Worm (Caenorhabditis elegans) whole organism, L2 larva: ENCODE measurements around the gene ttr-25.
A peak's percentile ranks its signal among the peaks of the same experiment; 100 is the strongest.

ENCODE experiments used
- C34F6.9 ChIP-seq: fragments of 150-350 bp; optimal IDR thresholded peaks from 2 replicates; lab custom pipeline; 2014; ENCODE audit warnings: missing biosample characterization, missing genetic modification characterization
- F13H6.1 ChIP-seq: sonication (generic microtip); optimal IDR thresholded peaks from 2 replicates; lab custom pipeline; 2016; ENCODE audit warnings: missing genetic modification characterization, missing compliant biosample characterization
- R02D3.7 ChIP-seq: fragments of 150-350 bp; optimal IDR thresholded peaks from 2 replicates; lab custom pipeline; 2014; ENCODE audit warnings: missing biosample characterization, missing genetic modification characterization
- Y55F3AM.14 ChIP-seq: fragments of 200-800 bp; sonication (Bioruptor generic); optimal IDR thresholded peaks from 2 replicates; lab custom pipeline; 2018; ENCODE audit warnings: mild to moderate bottlenecking, missing genetic modification characterization, missing compliant biosample characterization
- ZK546.5 ChIP-seq: sonication (generic microtip); optimal IDR thresholded peaks from 2 replicates; lab custom pipeline; 2017; ENCODE audit warnings: missing biosample characterization, missing genetic modification characterization
- alr-1 ChIP-seq: fragments of 150-350 bp; optimal IDR thresholded peaks from 2 replicates; lab custom pipeline; 2014; ENCODE audit warnings: missing biosample characterization, missing genetic modification characterization
- aly-2 ChIP-seq: fragments of 150-350 bp; optimal IDR thresholded peaks from 2 replicates; lab custom pipeline; 2014; ENCODE audit warnings: missing biosample characterization, missing genetic modification characterization
- ama-1 ChIP-seq: fragments of 150-350 bp; optimal IDR thresholded peaks from 2 replicates; lab custom pipeline; 2018; ENCODE audit warnings: inconsistent platforms
- blmp-1 ChIP-seq: sonication (generic microtip); optimal IDR thresholded peaks from 2 replicates; lab custom pipeline; 2017; ENCODE audit warnings: missing genetic modification characterization, mild to moderate bottlenecking, missing compliant biosample characterization, antibody characterized with exemption, moderate library complexity; ENCODE audit not compliant: insufficient read depth
- ceh-16 ChIP-seq: fragments of 150-350 bp; optimal IDR thresholded peaks from 2 replicates; lab custom pipeline; 2014; ENCODE audit warnings: missing biosample characterization, missing genetic modification characterization
- ceh-82 ChIP-seq: fragments of 150-350 bp; optimal IDR thresholded peaks from 2 replicates; lab custom pipeline; 2014; ENCODE audit warnings: missing biosample characterization, missing genetic modification characterization
- crh-2 ChIP-seq: sonication (generic microtip); optimal IDR thresholded peaks from 2 replicates; lab custom pipeline; 2017; ENCODE audit warnings: missing biosample characterization, missing genetic modification characterization
- dmd-4 ChIP-seq: sonication (generic microtip); optimal IDR thresholded peaks from 2 replicates; lab custom pipeline; 2017; ENCODE audit warnings: missing biosample characterization, missing genetic modification characterization
- egl-27 ChIP-seq: sonication (generic microtip); optimal IDR thresholded peaks from 3 replicates; lab custom pipeline; 2017; ENCODE audit warnings: missing biosample characterization, missing genetic modification reagents, missing genetic modification characterization
- elt-1 ChIP-seq: fragments of 150-350 bp; optimal IDR thresholded peaks from 2 replicates; lab custom pipeline; 2014; ENCODE audit warnings: missing biosample characterization, missing genetic modification characterization
- elt-3 ChIP-seq: sonication (generic microtip); optimal IDR thresholded peaks from 2 replicates; lab custom pipeline; 2017; ENCODE audit warnings: missing biosample characterization, missing genetic modification characterization
- fos-1 ChIP-seq: fragments of 150-350 bp; optimal IDR thresholded peaks from 2 replicates; lab custom pipeline; 2014; ENCODE audit warnings: missing biosample characterization, missing genetic modification characterization
- gmeb-1 ChIP-seq: fragments of 150-350 bp; optimal IDR thresholded peaks from 2 replicates; lab custom pipeline; 2014; ENCODE audit warnings: missing biosample characterization, missing genetic modification characterization
- lin-11 ChIP-seq: fragments of 150-350 bp; sonication (generic microtip); optimal IDR thresholded peaks from 2 replicates; lab custom pipeline; 2014; ENCODE audit warnings: missing biosample characterization, missing genetic modification characterization, inconsistent platforms, mixed read lengths
- lin-13 ChIP-seq: fragments of 150-350 bp; optimal IDR thresholded peaks from 2 replicates; lab custom pipeline; 2014; ENCODE audit warnings: missing biosample characterization, missing genetic modification reagents, missing genetic modification characterization
- lin-39 ChIP-seq: fragments of 150-350 bp; optimal IDR thresholded peaks from 2 replicates; lab custom pipeline; 2014; ENCODE audit warnings: missing biosample characterization, missing genetic modification reagents, missing genetic modification characterization
- lsy-2 ChIP-seq, 2 experiments: fragments of 150-350 bp in 1 of 2; sonication (generic microtip) in 1 of 2; optimal IDR thresholded peaks; 2 replicates each; lab custom pipeline; 2014 to 2017; ENCODE audit warnings: missing biosample characterization in 2 of 2, missing genetic modification characterization in 2 of 2
- mab-5 ChIP-seq: fragments of 150-350 bp; optimal IDR thresholded peaks from 2 replicates; lab custom pipeline; 2014; ENCODE audit warnings: missing biosample characterization, missing genetic modification characterization
- mbf-1 ChIP-seq: sonication (generic microtip); optimal IDR thresholded peaks from 2 replicates; lab custom pipeline; 2017; ENCODE audit warnings: missing biosample characterization, missing genetic modification characterization
- mdl-1 ChIP-seq, 2 experiments: fragments of 150-350 bp in 1 of 2; sonication (generic microtip) in 1 of 2; optimal IDR thresholded peaks; 2 replicates each; lab custom pipeline; 2017; ENCODE audit warnings: missing biosample characterization in 2 of 2, missing genetic modification characterization in 2 of 2
- nhr-10 ChIP-seq: sonication (generic microtip); optimal IDR thresholded peaks from 2 replicates; lab custom pipeline; 2017; ENCODE audit warnings: missing biosample characterization, missing genetic modification characterization
- nhr-11 ChIP-seq: fragments of 150-350 bp; optimal IDR thresholded peaks from 2 replicates; lab custom pipeline; 2014; ENCODE audit warnings: missing biosample characterization, missing genetic modification characterization
- nhr-12 ChIP-seq: fragments of 150-350 bp; optimal IDR thresholded peaks from 2 replicates; lab custom pipeline; 2014; ENCODE audit warnings: missing biosample characterization, missing genetic modification characterization
- nhr-129 ChIP-seq: fragments of 150-350 bp; optimal IDR thresholded peaks from 2 replicates; lab custom pipeline; 2014; ENCODE audit warnings: missing biosample characterization, missing genetic modification characterization
- nhr-21 ChIP-seq: fragments of 150-350 bp; optimal IDR thresholded peaks from 2 replicates; lab custom pipeline; 2014; ENCODE audit warnings: missing biosample characterization, missing genetic modification characterization
- nhr-23 ChIP-seq: fragments of 150-350 bp; optimal IDR thresholded peaks from 2 replicates; lab custom pipeline; 2014; ENCODE audit warnings: missing biosample characterization, missing genetic modification reagents, missing genetic modification characterization
- nhr-237 ChIP-seq: fragments of 150-350 bp; optimal IDR thresholded peaks from 2 replicates; lab custom pipeline; 2014; ENCODE audit warnings: missing biosample characterization, missing genetic modification characterization
- nhr-25 ChIP-seq: fragments of 150-350 bp; sonication (generic microtip); optimal IDR thresholded peaks from 3 replicates; lab custom pipeline; 2014; ENCODE audit warnings: missing biosample characterization, missing genetic modification characterization
- nhr-6 ChIP-seq: fragments of 150-350 bp; optimal IDR thresholded peaks from 2 replicates; lab custom pipeline; 2014; ENCODE audit warnings: missing biosample characterization, missing genetic modification characterization
- nhr-77 ChIP-seq: fragments of 150-350 bp; optimal IDR thresholded peaks from 2 replicates; lab custom pipeline; 2014; ENCODE audit warnings: missing biosample characterization, missing genetic modification characterization
- peb-1 ChIP-seq: fragments of 150-350 bp; optimal IDR thresholded peaks from 2 replicates; lab custom pipeline; 2014; ENCODE audit warnings: missing biosample characterization, missing genetic modification characterization
- sem-4 ChIP-seq: fragments of 150-350 bp; optimal IDR thresholded peaks from 2 replicates; lab custom pipeline; 2014; ENCODE audit warnings: missing biosample characterization, missing genetic modification reagents, missing genetic modification characterization
- skn-1 ChIP-seq: sonication (generic microtip); optimal IDR thresholded peaks from 2 replicates; lab custom pipeline; 2017; ENCODE audit warnings: missing biosample characterization, missing genetic modification characterization
- sma-3 ChIP-seq: sonication (generic microtip); optimal IDR thresholded peaks from 2 replicates; lab custom pipeline; 2016; ENCODE audit warnings: missing genetic modification reagents, missing genetic modification characterization, missing compliant biosample characterization
- sma-9 ChIP-seq, 2 experiments: fragments of 150-350 bp in 1 of 2; sonication (generic microtip) in 1 of 2; optimal IDR thresholded peaks; 2 replicates each; lab custom pipeline; 2014 to 2016; ENCODE audit warnings: missing genetic modification characterization in 2 of 2, mild to moderate bottlenecking in 1 of 2, missing biosample characterization in 1 of 2, missing compliant biosample characterization in 1 of 2, missing genetic modification reagents in 1 of 2, moderate library complexity in 1 of 2
- snpc-4 ChIP-seq: fragments of 150-350 bp; optimal IDR thresholded peaks from 2 replicates; lab custom pipeline; 2014; ENCODE audit warnings: missing biosample characterization, missing genetic modification characterization
- unc-39 ChIP-seq: fragments of 150-350 bp; optimal IDR thresholded peaks from 2 replicates; lab custom pipeline; 2014; ENCODE audit warnings: missing biosample characterization, missing genetic modification characterization
- unc-55 ChIP-seq: fragments of 150-350 bp; sonication (generic microtip); optimal IDR thresholded peaks from 3 replicates; lab custom pipeline; 2014; ENCODE audit warnings: missing biosample characterization, missing genetic modification reagents, missing genetic modification characterization
- unc-62 ChIP-seq: fragments of 150-350 bp; optimal IDR thresholded peaks from 2 replicates; lab custom pipeline; 2014; ENCODE audit warnings: missing biosample characterization, missing genetic modification reagents, missing genetic modification characterization
- zag-1 ChIP-seq: fragments of 150-350 bp; optimal IDR thresholded peaks from 2 replicates; lab custom pipeline; 2014; ENCODE audit warnings: missing biosample characterization, missing genetic modification characterization
- ztf-1 ChIP-seq: fragments of 200-800 bp; sonication (Bioruptor generic); conservative IDR thresholded peaks from 2 replicates; pipeline ENCODE4 v1.3.6; 2022; ENCODE audit warnings: missing genetic modification characterization, missing compliant biosample characterization
- ztf-11 ChIP-seq: sonication (generic microtip); optimal IDR thresholded peaks from 2 replicates; lab custom pipeline; 2017; ENCODE audit warnings: missing biosample characterization, missing genetic modification characterization
- ztf-4 ChIP-seq: fragments of 150-350 bp; optimal IDR thresholded peaks from 2 replicates; lab custom pipeline; 2014; ENCODE audit warnings: missing biosample characterization, missing genetic modification characterization

Gene ttr-25

ce11 chrV:18581393-18582113, 25.0 kb downstream of the ttr-25 start:
- TF ChIP-seq mab-5 (tag; lab: Kevin White, UChicago) (peak; percentile 39), nhr-25 (tag; lab: Kevin White, UChicago) (no peak), lin-39 (tag; lab: Kevin White, UChicago) (no peak), fos-1 (tag; lab: Kevin White, UChicago) (no peak), zag-1 (tag; lab: Kevin White, UChicago) (no peak), aly-2 (tag; lab: Kevin White, UChicago) (no peak), sem-4 (tag; lab: Kevin White, UChicago) (no peak), alr-1 (no peak), nhr-10 (no peak), nhr-6 (no peak), nhr-21 (tag; lab: Kevin White, UChicago) (no peak), skn-1 (tag; lab: Kevin White, UChicago) (no peak), elt-1 (no peak), ztf-1 (GFP tag; lab: Robert Waterston, UW) (no peak), R02D3.7 (tag; lab: Kevin White, UChicago) (no peak), mdl-1 (tag; optimal IDR thresholded peaks at IDR 0.05; lab: Kevin White, UChicago) (no peak), nhr-23 (no peak), ama-1 (lab: Kevin White, UChicago) (no peak), lin-11 (no peak), crh-2 (tag; lab: Kevin White, UChicago) (no peak), mbf-1 (tag; lab: Kevin White, UChicago) (no peak), Y55F3AM.14 (GFP tag; lab: Kevin White, UChicago) (no peak), sma-9 (GFP tag; optimal IDR thresholded peaks at IDR 0.05; lab: Kevin White, UChicago) (peak; percentile 65), sma-9 (tag; optimal IDR thresholded peaks at IDR 0.05; lab: Kevin White, UChicago) (no peak), nhr-129 (peak; percentile 77), C34F6.9 (tag; lab: Kevin White, UChicago) (peak; percentile 30), ceh-16 (tag; lab: Kevin White, UChicago) (no peak), lin-13 (GFP tag; lab: Kevin White, UChicago) (no peak), lsy-2 (tag; optimal IDR thresholded peaks at IDR 0.05; lab: Kevin White, UChicago) (peak in 1 of 2 experiments; percentile 51), ztf-4 (no peak), gmeb-1 (tag; lab: Kevin White, UChicago) (no peak), ZK546.5 (tag; lab: Kevin White, UChicago) (no peak), ztf-11 (tag; lab: Kevin White, UChicago) (no peak), unc-62 (GFP tag; lab: Kevin White, UChicago) (no peak), nhr-237 (tag; lab: Kevin White, UChicago) (no peak), nhr-77 (no peak), ceh-82 (tag; lab: Kevin White, UChicago) (no peak), sma-3 (GFP tag; lab: Kevin White, UChicago) (no peak), F13H6.1 (tag; lab: Kevin White, UChicago) (peak; percentile 68), elt-3 (no peak), snpc-4 (tag; lab: Kevin White, UChicago) (no peak), peb-1 (no peak), unc-39 (tag; lab: Kevin White, UChicago) (no peak), nhr-11 (tag; lab: Kevin White, UChicago) (no peak), nhr-12 (no peak), blmp-1 (tag; lab: Kevin White, UChicago) (no peak), dmd-4 (tag; lab: Kevin White, UChicago) (no peak), egl-27 (no peak), unc-55 (no peak)
- TF ChIP-seq, all 48 proteins: peak for 6
